Worm (Caenorhabditis elegans): ENCODE measurements around the gene Y19D10B.6.

DNA sequence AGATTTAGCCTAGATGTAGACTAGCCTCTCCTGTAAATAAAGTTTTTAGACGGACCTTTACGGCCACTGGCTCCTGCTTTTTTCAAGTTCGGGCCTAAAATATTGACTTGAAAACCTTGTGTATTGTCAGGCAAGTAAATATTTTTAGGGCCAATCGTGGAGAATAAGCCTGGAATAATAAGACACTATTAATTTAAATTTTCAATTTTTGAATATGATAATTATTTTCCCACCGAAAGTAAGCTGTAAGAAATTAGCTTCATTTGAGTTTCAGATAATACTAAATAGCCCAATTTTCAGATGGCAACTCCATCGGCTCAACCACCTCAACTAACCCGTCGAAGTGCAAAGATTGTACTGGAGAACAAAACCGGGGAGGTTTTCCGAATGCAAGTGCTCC lies 5.5 kb upstream of the Y19D10B.6 start, which contains the start of gene pud-4:
- TF ChIP-seq pqm-1 (tag; optimal IDR thresholded peaks at IDR 0.05): no peak
- TF ChIP-seq skn-1 (tag; optimal IDR thresholded peaks at IDR 0.05): no peak
- TF ChIP-seq blmp-1 (tag; optimal IDR thresholded peaks at IDR 0.05): no peak
- TF ChIP-seq tlp-1 (tag; optimal IDR thresholded peaks at IDR 0.05): no peak
- no peak for TF ChIP-seq unc-62 (GFP tag; optimal IDR thresholded peaks at IDR 0.05)
- TF ChIP-seq dpl-1 (GFP tag; optimal IDR thresholded peaks at IDR 0.05): no peak
- TF ChIP-seq hpl-2 (GFP tag; optimal IDR thresholded peaks at IDR 0.05): no peak
